Fruit fly (Drosophila melanogaster): ENCODE measurements around the gene SdhBL.
A peak's percentile ranks its signal among the peaks of the same experiment; 100 is the strongest.

Gene SdhBL

DNA sequence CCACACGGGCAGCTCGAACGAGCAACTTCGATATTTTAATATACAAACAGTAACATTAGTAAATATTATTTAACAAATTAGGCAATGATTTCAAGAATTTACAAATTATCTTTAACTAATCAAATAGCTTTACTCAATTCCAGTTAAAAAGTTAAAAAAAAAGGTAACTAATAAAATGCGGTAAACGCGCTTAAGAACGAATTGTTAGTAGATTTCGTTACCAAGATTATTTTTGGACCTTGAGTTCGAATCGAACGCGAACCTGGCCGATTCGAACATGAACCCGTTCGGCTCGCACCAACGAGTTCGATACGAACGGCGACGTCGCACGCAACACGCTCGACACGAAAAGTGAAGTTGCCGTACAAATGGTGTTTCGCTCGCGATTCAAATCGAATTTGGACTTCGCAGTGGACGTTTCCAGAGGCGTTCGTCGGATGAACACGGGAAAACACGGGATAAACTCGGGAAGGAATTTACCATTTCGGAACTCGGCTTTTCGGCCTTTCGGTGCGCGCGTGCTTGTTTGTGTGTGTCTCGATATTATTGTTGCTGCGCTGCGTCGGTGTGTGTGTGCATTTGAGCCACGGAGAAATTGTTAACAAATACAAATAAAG, 35.8 kb downstream of the SdhBL start, which contains the start of gene CG43759 (continued):
- TF ChIP-seq btn (GFP tag; optimal IDR thresholded peaks at IDR 0.05) (peak; percentile 14), salm (tag; optimal IDR thresholded peaks at IDR 0.05) (no peak), pros (GFP tag; optimal IDR thresholded peaks at IDR 0.05) (no peak), CG14050 (GFP tag; IDR thresholded peaks at IDR 0.05) (no peak), ci (GFP tag; IDR thresholded peaks at IDR 0.05) (peak; percentile 58; the same call in 1 of the 3 replicates), CG8765 (GFP tag; IDR thresholded peaks at IDR 0.05) (no peak), bbx (GFP tag; IDR thresholded peaks at IDR 0.05; ENCODE audit: partially characterized antibody) (peak; percentile 70), wek (GFP tag; optimal IDR thresholded peaks at IDR 0.05) (peak; percentile 0), Poxn (GFP tag; IDR thresholded peaks at IDR 0.05) (no peak), HHEX (GFP tag; optimal IDR thresholded peaks at IDR 0.05) (peak; percentile 3), Blimp-1 (GFP tag; optimal IDR thresholded peaks at IDR 0.05) (peak; percentile 7), cg (GFP tag; optimal IDR thresholded peaks at IDR 0.05) (peak; percentile 63), CG12104 (GFP tag; optimal IDR thresholded peaks at IDR 0.05) (no peak), CG17829 (tag; optimal IDR thresholded peaks at IDR 0.05) (peak; percentile 37), Antp (GFP tag; optimal IDR thresholded peaks at IDR 0.05) (no peak), Side (GFP tag; optimal IDR thresholded peaks at IDR 0.05) (no peak), CG15601 (tag; optimal IDR thresholded peaks at IDR 0.05) (peak; percentile 12), Sox102F (GFP tag; optimal IDR thresholded peaks at IDR 0.05) (no peak), TFAM (GFP tag; optimal IDR thresholded peaks at IDR 0.05) (no peak), Max (GFP tag; optimal IDR thresholded peaks at IDR 0.05) (no peak), chinmo (GFP tag; IDR thresholded peaks at IDR 0.05; ENCODE audit: partially characterized antibody) (peak; percentile 38; the same call in 1 of the 4 replicates), Nf-YB (GFP tag; optimal IDR thresholded peaks at IDR 0.05) (no peak), ewg (GFP tag; optimal IDR thresholded peaks at IDR 0.05) (no peak), BEAF-32 (GFP tag; optimal IDR thresholded peaks at IDR 0.05) (no peak), jing (GFP tag; optimal IDR thresholded peaks at IDR 0.05) (no peak), her (GFP tag; optimal IDR thresholded peaks at IDR 0.05) (no peak), Ets65A (GFP tag) (no peak), Fer2 (tag; optimal IDR thresholded peaks at IDR 0.05) (no peak), CG15073 (GFP tag; optimal IDR thresholded peaks at IDR 0.05) (no peak), Hr39 (optimal IDR thresholded peaks at IDR 0.05) (no peak), nom (GFP tag; optimal IDR thresholded peaks at IDR 0.05) (peak; percentile 39), CG3847 (GFP tag; IDR thresholded peaks at IDR 0.05) (no peak), CG11456 (GFP tag; IDR thresholded peaks at IDR 0.05) (no peak), gt (GFP tag; IDR thresholded peaks at IDR 0.05) (no peak), CG8290 (GFP tag; optimal IDR thresholded peaks at IDR 0.05) (no peak), CG8290 (tag; optimal IDR thresholded peaks at IDR 0.05) (peak in 1 of 2 experiments; percentile 58), CG12942 (GFP tag; optimal IDR thresholded peaks at IDR 0.05) (no peak), D19B (GFP tag; optimal IDR thresholded peaks at IDR 0.05) (no peak), eve (GFP tag; optimal IDR thresholded peaks at IDR 0.05) (no peak), CG13775 (GFP tag; optimal IDR thresholded peaks at IDR 0.05) (no peak), CG14710 (tag; optimal IDR thresholded peaks at IDR 0.05) (no peak), Fer1 (GFP tag; optimal IDR thresholded peaks at IDR 0.05) (peak; percentile 28), CG34224 (GFP tag; IDR thresholded peaks at IDR 0.05; ENCODE audit: partially characterized antibody) (0 out of 3 replicates have a peak, but pooled peaks have one; percentile 12), Aef1 (GFP tag; IDR thresholded peaks at IDR 0.05) (no peak), ERR (GFP tag; optimal IDR thresholded peaks at IDR 0.05) (no peak), row (GFP tag; IDR thresholded peaks at IDR 0.05) (peak; percentile 38; the same call in 2 of the 3 replicates), oc (tag; optimal IDR thresholded peaks at IDR 0.05) (peak; percentile 47), Deaf1 (tag; optimal IDR thresholded peaks at IDR 0.05) (peak; percentile 88), fd96Cb (tag; optimal IDR thresholded peaks at IDR 0.05) (no peak), gfzf (GFP tag; optimal IDR thresholded peaks at IDR 0.05) (no peak), Dip2 (GFP tag; IDR thresholded peaks at IDR 0.05) (no peak)

Data from whole organism, embryonic.